Worm (Caenorhabditis elegans): ENCODE data around the gene Y73C8C.3.

DNA sequence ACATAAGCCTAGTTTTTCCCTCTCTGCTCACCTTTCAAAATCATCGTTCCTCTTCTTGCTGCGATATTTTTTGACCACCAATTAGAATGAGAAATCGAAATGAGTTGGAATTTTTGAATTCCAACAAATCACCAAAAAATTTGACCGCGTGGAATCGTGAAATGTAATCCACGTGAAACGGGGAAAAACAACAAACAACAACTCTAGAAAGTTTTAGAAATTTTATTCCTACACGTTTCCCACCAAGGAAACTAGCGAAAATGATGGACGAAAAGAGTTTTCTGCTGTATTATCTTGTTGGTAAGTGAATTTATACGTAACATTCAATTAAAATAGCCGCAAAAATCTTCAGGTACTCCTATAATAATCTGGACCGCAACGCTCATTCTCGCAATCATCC is 23.4 kb downstream of the Y73C8C.3 start, which contains the start of the genes irld-3 and F02C9.1:
- TF ChIP-seq cnd-1 (tag; optimal IDR thresholded peaks at IDR 0.05) (no peak), drap-1 (GFP tag; optimal IDR thresholded peaks at IDR 0.05) (no peak), ztf-11 (tag; optimal IDR thresholded peaks at IDR 0.05) (no peak), mab-5 (tag; optimal IDR thresholded peaks at IDR 0.05) (no peak), elt-3 (tag; optimal IDR thresholded peaks at IDR 0.05) (no peak), lsy-2 (tag; optimal IDR thresholded peaks at IDR 0.05) (no peak), nhr-28 (tag; optimal IDR thresholded peaks at IDR 0.05) (no peak), hlh-1 (tag; optimal IDR thresholded peaks at IDR 0.05) (no peak), elt-1 (tag; optimal IDR thresholded peaks at IDR 0.05; ENCODE audit: borderline replicate concordance, insufficient read depth) (no peak), unc-62 (GFP tag; optimal IDR thresholded peaks at IDR 0.05) (no peak)
